Worm (Caenorhabditis elegans): ENCODE measurements around the gene nspg-8.

DNA sequence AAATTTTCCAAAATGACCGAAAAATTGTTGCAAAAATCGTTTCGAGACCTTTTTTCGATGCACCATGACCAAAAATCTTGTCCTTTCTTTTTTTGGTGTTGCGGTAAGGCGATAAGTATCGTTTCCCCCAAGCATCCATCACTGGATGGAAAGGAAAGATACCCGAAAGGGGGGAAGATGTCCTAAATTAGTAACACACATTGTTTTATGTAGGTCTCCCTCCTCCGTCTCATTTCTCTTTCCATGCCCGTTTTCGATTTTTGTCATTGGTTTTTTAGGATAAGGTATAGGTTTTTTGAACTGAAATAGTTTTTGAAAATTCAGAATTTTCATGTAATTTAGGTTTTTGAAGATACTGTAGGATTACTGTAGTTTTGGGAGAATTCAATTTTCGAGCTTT lies 32.4 kb upstream of the nspg-8 start:
- TF ChIP-seq tbx-8 (GFP tag; optimal IDR thresholded peaks at IDR 0.05) (no peak), bed-3 (GFP tag; optimal IDR thresholded peaks at IDR 0.05) (no peak)
